Fruit fly (Drosophila melanogaster): ENCODE results near the gene GstD6.
A peak's percentile ranks its signal among the peaks of the same experiment; 100 is the strongest.

Gene GstD6

dm6 chr3R:12350497-12350896 lies 26.4 kb upstream of the GstD6 start, which contains the start of gene CG10038 (continued):
- TF ChIP-seq ewg (GFP tag; optimal IDR thresholded peaks at IDR 0.05) (no peak), exex (tag; optimal IDR thresholded peaks at IDR 0.05) (no peak), bbx (GFP tag; IDR thresholded peaks at IDR 0.05; ENCODE audit: partially characterized antibody) (peak; percentile 95), salm (tag; optimal IDR thresholded peaks at IDR 0.05) (no peak), CG34376 (GFP tag; optimal IDR thresholded peaks at IDR 0.05) (no peak), CG1832 (GFP tag; optimal IDR thresholded peaks at IDR 0.05) (no peak), jigr1 (GFP tag; IDR thresholded peaks at IDR 0.05) (0 out of 3 replicates have a peak, but pooled peaks have one; percentile 9), dan (GFP tag; IDR thresholded peaks at IDR 0.05) (no peak), CG12071 (GFP tag; optimal IDR thresholded peaks at IDR 0.05) (no peak), CG2875 (GFP tag; optimal IDR thresholded peaks at IDR 0.05) (peak; percentile 20), ssp (GFP tag; IDR thresholded peaks at IDR 0.05) (peak; percentile 84), CG18011 (GFP tag; optimal IDR thresholded peaks at IDR 0.05) (peak; percentile 11), twi (tag; optimal IDR thresholded peaks at IDR 0.05) (no peak), Asciz (GFP tag; optimal IDR thresholded peaks at IDR 0.05) (no peak), danr (GFP tag; IDR thresholded peaks at IDR 0.05) (no peak), dati (GFP tag; IDR thresholded peaks at IDR 0.05) (no peak), CG9609 (GFP tag; optimal IDR thresholded peaks at IDR 0.05) (no peak), lola (GFP tag; optimal IDR thresholded peaks at IDR 0.05) (no peak), TFAM (GFP tag; optimal IDR thresholded peaks at IDR 0.05) (no peak), CG11247 (GFP tag; IDR thresholded peaks at IDR 0.05) (peak; percentile 22; the same call in 1 of the 2 replicates), CG15514 (GFP tag; optimal IDR thresholded peaks at IDR 0.05) (peak; percentile 79), CG17612 (GFP tag; IDR thresholded peaks at IDR 0.05) (no peak), CG4328 (GFP tag; optimal IDR thresholded peaks at IDR 0.05) (no peak), HLH54F (GFP tag; optimal IDR thresholded peaks at IDR 0.05) (no peak), E2f1 (GFP tag; IDR thresholded peaks at IDR 0.05) (no peak), CG14710 (tag; optimal IDR thresholded peaks at IDR 0.05) (peak; percentile 52), pan (optimal IDR thresholded peaks at IDR 0.05) (no peak), pan (GFP tag; optimal IDR thresholded peaks at IDR 0.05 in 1 of 2, IDR thresholded peaks at IDR 0.05 in 1 of 2) (no peak), CG42726 (GFP tag; IDR thresholded peaks at IDR 0.05; ENCODE audit: partially characterized antibody) (peak; percentile 97), zen2 (GFP tag; IDR thresholded peaks at IDR 0.05; ENCODE audit: partially characterized antibody) (peak; percentile 79; the same call in 2 of the 3 replicates), CG13296 (GFP tag; optimal IDR thresholded peaks at IDR 0.05) (no peak), CoRest (tag; optimal IDR thresholded peaks at IDR 0.05) (peak; percentile 78), Trl (optimal IDR thresholded peaks at IDR 0.05) (no peak), Trl (GFP tag; optimal IDR thresholded peaks at IDR 0.05) (peak; percentile 0), Eip74EF (GFP tag; optimal IDR thresholded peaks at IDR 0.05) (no peak), sc (optimal IDR thresholded peaks at IDR 0.05) (no peak), sc (GFP tag; optimal IDR thresholded peaks at IDR 0.05) (no peak), fru (optimal IDR thresholded peaks at IDR 0.05) (no peak), GATAe (GFP tag; conservative IDR thresholded peaks at IDR 0.05) (no peak), CG30020 (tag; optimal IDR thresholded peaks at IDR 0.05) (peak; percentile 38), Lpt (GFP tag; optimal IDR thresholded peaks at IDR 0.05) (no peak), cwo (GFP tag; optimal IDR thresholded peaks at IDR 0.05) (no peak), bowl (GFP tag; IDR thresholded peaks at IDR 0.05) (no peak), Dfd (GFP tag; optimal IDR thresholded peaks at IDR 0.05) (no peak), CG31365 (tag; optimal IDR thresholded peaks at IDR 0.05) (no peak), pros (GFP tag; optimal IDR thresholded peaks at IDR 0.05) (no peak), wek (GFP tag; optimal IDR thresholded peaks at IDR 0.05) (peak; percentile 31), CG14014 (GFP tag; IDR thresholded peaks at IDR 0.05) (no peak), dmrt99B (tag; optimal IDR thresholded peaks at IDR 0.05) (no peak), seq (GFP tag; IDR thresholded peaks at IDR 0.05) (no peak), Pdp1 (GFP tag; optimal IDR thresholded peaks at IDR 0.05) (peak in 1 of 2 experiments; percentile 15)
